Worm (Caenorhabditis elegans): ENCODE data around the gene F11D5.5.
A peak's percentile ranks its signal among the peaks of the same experiment; 100 is the strongest.

The F11D5.5 gene

ce11 chrX:3304068-3304467 lies 2.2 kb downstream of the F11D5.5 start, which contains the start of gene F11D5.7:
Gene F11D5.7, plus strand, starts transcription at chrX:3304368.
- no peak for TF ChIP-seq zip-8 (tag; optimal IDR thresholded peaks at IDR 0.05)
- no peak for TF ChIP-seq ceh-39 (tag; optimal IDR thresholded peaks at IDR 0.05)
- no peak for TF ChIP-seq cnd-1 (tag; optimal IDR thresholded peaks at IDR 0.05)
- no peak for TF ChIP-seq unc-62 (GFP tag; optimal IDR thresholded peaks at IDR 0.05)
- TF ChIP-seq ceh-43 (GFP tag; optimal IDR thresholded peaks at IDR 0.05), result no peak
- TF ChIP-seq pha-4 (tag; optimal IDR thresholded peaks at IDR 0.05), result no peak
- TF ChIP-seq blmp-1 (tag; optimal IDR thresholded peaks at IDR 0.05), result no peak
- no peak for TF ChIP-seq tbx-8 (GFP tag; optimal IDR thresholded peaks at IDR 0.05)
- no peak for TF ChIP-seq ham-2 (GFP tag; optimal IDR thresholded peaks at IDR 0.05)

- TF ChIP-seq nhr-28 (tag; optimal IDR thresholded peaks at IDR 0.05) (no peak), blmp-1 (tag; optimal IDR thresholded peaks at IDR 0.05) (no peak), pha-4 (tag; optimal IDR thresholded peaks at IDR 0.05) (peak; percentile 53), ceh-83 (GFP tag; optimal IDR thresholded peaks at IDR 0.05) (no peak), tbx-8 (GFP tag; optimal IDR thresholded peaks at IDR 0.05) (no peak)
Observed at ce11 chrX:3306594-3307296, 4.9 kb downstream of the F11D5.5 start.

DNA sequence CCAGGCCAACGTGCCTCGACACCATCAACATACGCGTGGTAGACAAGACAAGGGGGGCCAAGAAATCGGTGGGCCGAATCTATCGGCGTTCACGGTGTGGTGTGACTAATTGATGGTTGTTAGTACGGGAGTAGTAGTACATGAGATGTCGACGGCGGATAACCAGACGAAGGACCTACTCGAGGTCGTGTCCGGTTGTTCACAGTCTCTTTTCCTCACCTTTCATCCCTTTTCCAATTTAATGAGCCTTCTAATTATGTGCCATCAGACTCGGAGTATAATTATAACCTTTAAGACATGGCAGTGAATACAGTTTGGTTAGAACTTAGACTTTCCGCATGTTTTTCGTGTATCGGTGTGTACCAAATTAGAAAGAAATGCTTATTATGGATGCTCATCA lies 8.8 kb downstream of the F11D5.5 start:
- TF ChIP-seq sptf-1 (tag; optimal IDR thresholded peaks at IDR 0.05), result peak; percentile 44
- peak; percentile 35 for TF ChIP-seq mls-2 (tag; optimal IDR thresholded peaks at IDR 0.05)
- peak; percentile 90 for TF ChIP-seq nhr-2 (tag; optimal IDR thresholded peaks at IDR 0.05)
- peak; percentile 63 for TF ChIP-seq ceh-43 (GFP tag; optimal IDR thresholded peaks at IDR 0.05)
- no peak for TF ChIP-seq lin-13 (tag; optimal IDR thresholded peaks at IDR 0.05)

ce11 chrX:3313939-3314338 lies 12.1 kb downstream of the F11D5.5 start:
- no peak for TF ChIP-seq unc-120 (tag; optimal IDR thresholded peaks at IDR 0.05; ENCODE audit: poor library complexity, severe bottlenecking)
- no peak for TF ChIP-seq lsy-2 (tag; optimal IDR thresholded peaks at IDR 0.05)
- no peak for TF ChIP-seq nhr-237 (tag; optimal IDR thresholded peaks at IDR 0.05)
- TF ChIP-seq ceh-39 (tag; optimal IDR thresholded peaks at IDR 0.05), result no peak
- no peak for TF ChIP-seq M03D4.4 (tag; optimal IDR thresholded peaks at IDR 0.05)
- TF ChIP-seq mep-1 (tag; optimal IDR thresholded peaks at IDR 0.05), result no peak
- TF ChIP-seq sptf-1 (tag; optimal IDR thresholded peaks at IDR 0.05), result peak; percentile 27
- no peak for TF ChIP-seq snpc-4 (tag; optimal IDR thresholded peaks at IDR 0.05)
- no peak for TF ChIP-seq nhr-76 (tag; optimal IDR thresholded peaks at IDR 0.05)
- no peak for TF ChIP-seq blmp-1 (tag; optimal IDR thresholded peaks at IDR 0.05)
- TF ChIP-seq flh-1 (GFP tag; optimal IDR thresholded peaks at IDR 0.05), result no peak
- no peak for TF ChIP-seq mab-5 (tag; optimal IDR thresholded peaks at IDR 0.05)
- no peak for TF ChIP-seq ceh-83 (GFP tag; optimal IDR thresholded peaks at IDR 0.05)
- TF ChIP-seq elt-3 (tag; optimal IDR thresholded peaks at IDR 0.05), result no peak
- no peak for TF ChIP-seq lin-13 (tag; optimal IDR thresholded peaks at IDR 0.05)
- no peak for TF ChIP-seq ztf-11 (tag; optimal IDR thresholded peaks at IDR 0.05)
- no peak for TF ChIP-seq pha-4 (tag; optimal IDR thresholded peaks at IDR 0.05)
- no peak for TF ChIP-seq drap-1 (GFP tag; optimal IDR thresholded peaks at IDR 0.05)
- no peak for TF ChIP-seq sem-2 (GFP tag; optimal IDR thresholded peaks at IDR 0.05)
- TF ChIP-seq lin-32 (GFP tag; optimal IDR thresholded peaks at IDR 0.05), result no peak
- TF ChIP-seq ceh-43 (GFP tag; optimal IDR thresholded peaks at IDR 0.05), result no peak
- TF ChIP-seq hlh-1 (tag; optimal IDR thresholded peaks at IDR 0.05), result no peak
- no peak for TF ChIP-seq unc-62 (GFP tag; optimal IDR thresholded peaks at IDR 0.05)
- no peak for TF ChIP-seq bed-3 (GFP tag; optimal IDR thresholded peaks at IDR 0.05)
- no peak for TF ChIP-seq nhr-12 (tag; optimal IDR thresholded peaks at IDR 0.05)
- TF ChIP-seq ham-2 (GFP tag; optimal IDR thresholded peaks at IDR 0.05), result peak; percentile 57
- TF ChIP-seq mls-2 (tag; optimal IDR thresholded peaks at IDR 0.05), result peak; percentile 36
- no peak for TF ChIP-seq unc-39 (tag; optimal IDR thresholded peaks at IDR 0.05)
- no peak for TF ChIP-seq tbx-8 (GFP tag; optimal IDR thresholded peaks at IDR 0.05)
- TF ChIP-seq nhr-28 (tag; optimal IDR thresholded peaks at IDR 0.05), result no peak
- TF ChIP-seq cnd-1 (tag; optimal IDR thresholded peaks at IDR 0.05), result peak; percentile 22
- no peak for TF ChIP-seq elt-1 (tag; optimal IDR thresholded peaks at IDR 0.05; ENCODE audit: borderline replicate concordance, insufficient read depth)
- TF ChIP-seq zip-8 (tag; optimal IDR thresholded peaks at IDR 0.05), result no peak
- no peak for TF ChIP-seq ces-1 (GFP tag; optimal IDR thresholded peaks at IDR 0.05)
- no peak for TF ChIP-seq nhr-2 (tag; optimal IDR thresholded peaks at IDR 0.05)

All from whole organism, mixed stage, embryonic.